Fruit fly (Drosophila melanogaster) whole organism, prepupa: Measurements from ENCODE around the gene CG5846.
A peak's percentile ranks its signal among the peaks of the same experiment; 100 is the strongest.

Source experiments
- Blimp-1 ChIP-seq: fragments of 200-800 bp; sonication (Bioruptor generic); optimal IDR thresholded peaks from 3 replicates; lab custom pipeline; 2017; ENCODE audit warnings: missing biosample characterization, missing genetic modification characterization, mild to moderate bottlenecking, moderate library complexity, missing genetic modification reagents
- CG10669 ChIP-seq: fragments of 200-800 bp; sonication (Bioruptor generic); optimal IDR thresholded peaks from 3 replicates; lab custom pipeline; 2018; ENCODE audit warnings: missing biosample characterization, mild to moderate bottlenecking, missing genetic modification characterization, moderate library complexity
- CG11294 ChIP-seq: fragments of 200-800 bp; sonication (Bioruptor generic); IDR thresholded peaks from 2 replicates; pipeline ENCODE4 v1.3.6; 2022; ENCODE audit warnings: missing biosample characterization, missing genetic modification characterization
- CG11762 ChIP-seq: fragments of 200-800 bp; sonication (Bioruptor generic); optimal IDR thresholded peaks from 3 replicates; lab custom pipeline; 2016; ENCODE audit warnings: missing biosample characterization, missing genetic modification characterization; ENCODE audit not compliant: insufficient read depth
- CG15336 ChIP-seq: fragments of 200-800 bp; sonication (Bioruptor generic); IDR thresholded peaks from 2 replicates; pipeline ENCODE4 v1.3.6; 2022; ENCODE audit warnings: missing biosample characterization, missing genetic modification characterization
- CG1621 ChIP-seq: fragments of 200-800 bp; sonication (Bioruptor generic); optimal IDR thresholded peaks from 3 replicates; lab custom pipeline; 2018; ENCODE audit warnings: missing biosample characterization, mild to moderate bottlenecking, missing genetic modification characterization
- CG16779 ChIP-seq: fragments of 200-800 bp; sonication (Bioruptor generic); optimal IDR thresholded peaks from 3 replicates; lab custom pipeline; 2017; ENCODE audit warnings: missing biosample characterization, mild to moderate bottlenecking, missing genetic modification characterization
- CG3032 ChIP-seq: fragments of 200-800 bp; optimal IDR thresholded peaks from 2 replicates; lab custom pipeline; 2019; ENCODE audit warnings: missing biosample characterization, mild to moderate bottlenecking, missing genetic modification characterization, moderate library complexity
- CG31627 ChIP-seq: fragments of 200-800 bp; sonication (Bioruptor generic); optimal IDR thresholded peaks from 3 replicates; lab custom pipeline; 2016; ENCODE audit warnings: missing biosample characterization, missing genetic modification characterization
- CG32006 ChIP-seq: fragments of 200-800 bp; sonication (Bioruptor generic); optimal IDR thresholded peaks from 3 replicates; lab custom pipeline; 2017; ENCODE audit warnings: missing biosample characterization, mild to moderate bottlenecking, missing genetic modification characterization
- CG4318 ChIP-seq: fragments of 200-800 bp; sonication (Bioruptor generic); optimal IDR thresholded peaks from 3 replicates; lab custom pipeline; 2017; ENCODE audit warnings: missing biosample characterization, mild to moderate bottlenecking, missing genetic modification characterization
- CG6276 ChIP-seq: fragments of 200-800 bp; sonication (Bioruptor generic); optimal IDR thresholded peaks from 2 replicates; lab custom pipeline; 2017; ENCODE audit warnings: missing biosample characterization, mild to moderate bottlenecking, missing genetic modification characterization
- CG6792 ChIP-seq: fragments of 200-800 bp; sonication (Bioruptor generic); optimal IDR thresholded peaks from 3 replicates; lab custom pipeline; 2016; ENCODE audit warnings: missing biosample characterization, missing genetic modification characterization
- CG6808 ChIP-seq: fragments of 200-800 bp; sonication (Bioruptor generic); optimal IDR thresholded peaks from 3 replicates; lab custom pipeline; 2017; ENCODE audit warnings: missing biosample characterization, missing genetic modification characterization, mild to moderate bottlenecking, moderate library complexity, missing genetic modification reagents
- CG7368 ChIP-seq: fragments of 200-800 bp; sonication (Bioruptor generic); optimal IDR thresholded peaks from 3 replicates; lab custom pipeline; 2016; ENCODE audit warnings: missing biosample characterization, missing genetic modification characterization
- CG8119 ChIP-seq: fragments of 200-800 bp; sonication (Bioruptor generic); IDR thresholded peaks from 3 replicates; pipeline ENCODE4 v1.3.6; 2022; ENCODE audit warnings: missing biosample characterization, missing genetic modification characterization
- CG8632 ChIP-seq: fragments of 200-800 bp; sonication (Bioruptor generic); optimal IDR thresholded peaks from 3 replicates; lab custom pipeline; 2016; ENCODE audit warnings: missing biosample characterization, missing genetic modification characterization
- CG9139 ChIP-seq: fragments of 200-800 bp; sonication (Bioruptor generic); optimal IDR thresholded peaks from 3 replicates; lab custom pipeline; 2017; ENCODE audit warnings: missing biosample characterization, mild to moderate bottlenecking, missing genetic modification characterization
- Eip75B ChIP-seq: fragments of 200-800 bp; sonication (Bioruptor generic); optimal IDR thresholded peaks from 3 replicates; lab custom pipeline; 2016; ENCODE audit warnings: missing biosample characterization, missing genetic modification characterization
- Eip78C ChIP-seq: fragments of 200-800 bp; sonication (Bioruptor generic); peaks from one replicate; lab custom pipeline; 2016; ENCODE audit warnings: missing biosample characterization, missing genetic modification characterization
- Eip93F ChIP-seq: fragments of 200-800 bp; sonication (Bioruptor generic); optimal IDR thresholded peaks from 2 replicates; lab custom pipeline; 2016; ENCODE audit warnings: missing biosample characterization, mild to moderate bottlenecking, missing genetic modification characterization
- Ets96B ChIP-seq: fragments of 200-800 bp; optimal IDR thresholded peaks from 2 replicates; lab custom pipeline; 2019; ENCODE audit warnings: missing biosample characterization, mild to moderate bottlenecking, missing genetic modification characterization, moderate library complexity
- Gug ChIP-seq: fragments of 200-800 bp; sonication (Bioruptor generic); IDR thresholded peaks from 2 replicates; pipeline ENCODE4 v1.3.6; 2022; ENCODE audit warnings: missing biosample characterization, missing genetic modification characterization
- Hr38 ChIP-seq: sonication (Bioruptor generic); optimal IDR thresholded peaks from 2 replicates; lab custom pipeline; 2016; ENCODE audit warnings: missing biosample characterization, missing genetic modification characterization
- Hr39 ChIP-seq: fragments of 200-800 bp; sonication (Bioruptor generic); optimal IDR thresholded peaks from 2 replicates; lab custom pipeline; 2016; ENCODE audit warnings: missing biosample characterization, missing genetic modification characterization
- Lpt ChIP-seq: fragments of 200-800 bp; sonication (Bioruptor generic); optimal IDR thresholded peaks from 3 replicates; lab custom pipeline; 2016; ENCODE audit warnings: missing biosample characterization, missing genetic modification characterization
- Sox14 ChIP-seq: fragments of 200-800 bp; sonication (Bioruptor generic); optimal IDR thresholded peaks from 3 replicates; lab custom pipeline; 2016; ENCODE audit warnings: missing biosample characterization, missing genetic modification characterization
- Sox15 ChIP-seq: fragments of 200-800 bp; sonication (Bioruptor generic); optimal IDR thresholded peaks from 3 replicates; lab custom pipeline; 2016; ENCODE audit warnings: missing biosample characterization, missing genetic modification characterization
- acj6 ChIP-seq: fragments of 200-800 bp; sonication (Bioruptor generic); optimal IDR thresholded peaks from 3 replicates; lab custom pipeline; 2016; ENCODE audit warnings: missing biosample characterization, missing genetic modification characterization
- cyc ChIP-seq: fragments of 200-800 bp; sonication (Bioruptor generic); optimal IDR thresholded peaks from 3 replicates; lab custom pipeline; 2016; ENCODE audit warnings: missing biosample characterization, missing genetic modification characterization
- dac ChIP-seq: fragments of 200-800 bp; sonication (Bioruptor generic); optimal IDR thresholded peaks from 2 replicates; lab custom pipeline; 2017; ENCODE audit warnings: missing biosample characterization, mild to moderate bottlenecking, missing genetic modification characterization
- dsx ChIP-seq: fragments of 200-800 bp; optimal IDR thresholded peaks from 3 replicates; lab custom pipeline; 2019; ENCODE audit warnings: missing biosample characterization, mild to moderate bottlenecking, missing genetic modification characterization, moderate library complexity; ENCODE audit not compliant: poor library complexity, severe bottlenecking
- eg ChIP-seq: fragments of 200-800 bp; sonication (Bioruptor generic); IDR thresholded peaks from 3 replicates; pipeline ENCODE4 v1.3.6; 2022; ENCODE audit warnings: missing biosample characterization, missing genetic modification characterization
- fkh ChIP-seq: fragments of 200-800 bp; sonication (Bioruptor generic); optimal IDR thresholded peaks from 3 replicates; lab custom pipeline; 2017; ENCODE audit warnings: missing biosample characterization, mild to moderate bottlenecking, missing genetic modification characterization, moderate library complexity
- lz ChIP-seq: fragments of 200-800 bp; sonication (Bioruptor generic); optimal IDR thresholded peaks from 3 replicates; lab custom pipeline; 2016; ENCODE audit warnings: missing biosample characterization, missing genetic modification characterization
- net ChIP-seq: fragments of 200-800 bp; sonication (Bioruptor generic); optimal IDR thresholded peaks from 3 replicates; lab custom pipeline; 2016; ENCODE audit warnings: missing biosample characterization, missing genetic modification characterization
- pdm3 ChIP-seq: fragments of 200-800 bp; sonication (Bioruptor generic); optimal IDR thresholded peaks from 3 replicates; lab custom pipeline; 2016; ENCODE audit warnings: missing biosample characterization, missing genetic modification characterization
- salr ChIP-seq, 2 experiments: fragments of 200-800 bp; sonication (Bioruptor generic); optimal IDR thresholded peaks; 3 replicates each; lab custom pipeline; 2016 to 2018; ENCODE audit warnings: missing biosample characterization in 2 of 2, missing genetic modification characterization in 2 of 2, mild to moderate bottlenecking in 1 of 2
- spab ChIP-seq: fragments of 200-800 bp; sonication (Bioruptor generic); optimal IDR thresholded peaks from 2 replicates; lab custom pipeline; 2017; ENCODE audit warnings: missing biosample characterization, mild to moderate bottlenecking, missing genetic modification characterization, missing genetic modification reagents
- ss ChIP-seq, 2 experiments: fragments of 200-800 bp; sonication (Bioruptor generic); optimal IDR thresholded peaks; 2 replicates in 1 of 2; 3 replicates in 1 of 2; lab custom pipeline; 2017 to 2018; ENCODE audit warnings: mild to moderate bottlenecking in 2 of 2, missing biosample characterization in 2 of 2, missing genetic modification characterization in 2 of 2, moderate library complexity in 1 of 2
- topi ChIP-seq: fragments of 200-800 bp; sonication (Bioruptor generic); optimal IDR thresholded peaks from 3 replicates; lab custom pipeline; 2016; ENCODE audit warnings: missing biosample characterization, missing genetic modification characterization
- vri ChIP-seq: fragments of 200-800 bp; sonication (Bioruptor generic); optimal IDR thresholded peaks from 3 replicates; lab custom pipeline; 2016; ENCODE audit warnings: missing biosample characterization, mild to moderate bottlenecking, missing genetic modification characterization

Gene CG5846

DNA sequence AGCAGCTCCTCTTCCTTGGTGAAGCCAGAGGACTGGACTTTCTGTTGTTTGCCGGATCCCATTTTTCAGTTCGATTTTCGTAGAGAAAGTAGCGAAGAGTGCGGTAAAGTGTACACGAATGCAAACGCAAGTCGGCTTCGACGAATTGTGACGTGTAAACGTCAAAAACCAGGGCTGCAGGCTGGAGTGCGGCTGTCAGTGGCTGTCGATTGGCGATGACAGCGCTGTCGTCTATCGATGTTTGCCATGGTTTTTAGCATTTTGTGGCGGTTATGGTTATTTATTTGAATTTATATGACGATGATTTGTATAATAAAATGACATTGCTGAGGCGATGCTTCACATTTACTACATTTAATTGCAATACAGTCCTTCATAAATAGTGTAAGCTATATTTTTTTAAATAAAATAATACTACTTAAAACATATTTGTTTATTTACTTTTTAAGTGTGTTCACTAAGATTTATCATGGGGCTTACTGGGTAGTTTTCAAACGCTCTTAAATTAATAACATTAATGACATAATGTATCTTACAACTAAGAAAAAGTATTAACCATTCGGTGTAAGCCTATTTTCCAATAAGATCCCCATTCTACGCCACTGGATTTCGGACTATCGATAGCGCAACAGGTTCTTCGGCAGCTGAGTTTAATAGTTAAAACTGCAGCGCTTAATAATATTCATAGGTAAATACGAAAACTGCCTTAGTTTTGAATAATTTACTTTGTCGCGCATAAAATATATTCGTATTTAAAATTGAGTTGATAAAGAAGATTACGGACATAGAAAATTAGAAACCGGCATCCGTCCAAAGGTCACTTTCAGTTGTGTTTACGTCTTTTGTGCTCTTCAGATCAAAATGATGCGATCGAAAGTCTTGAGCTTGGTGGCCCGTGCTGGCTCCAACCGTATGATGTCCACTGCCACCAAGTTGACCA is 38.7 kb downstream of the CG5846 start, which contains the start of the genes CG5885 and CG4598 (continued):
- TF ChIP-seq CG16779 (peak; percentile 80), dsx (peak; percentile 35), pdm3 (GFP tag; lab: Kevin White, UChicago) (peak; percentile 78), net (GFP tag; lab: Kevin White, UChicago) (peak; percentile 87), cyc (GFP tag; lab: Kevin White, UChicago) (peak; percentile 55), Gug (GFP tag; lab: Robert Waterston, UW) (peak; percentile 46), CG32006 (GFP tag; lab: Kevin White, UChicago) (peak; percentile 73), CG9139 (GFP tag; lab: Kevin White, UChicago) (peak; percentile 85), fkh (GFP tag; lab: Kevin White, UChicago) (peak; percentile 45), Eip78C (GFP tag; lab: Kevin White, UChicago) (peak; percentile 84), CG11762 (GFP tag; lab: Kevin White, UChicago) (peak; percentile 47), spab (GFP tag; lab: Kevin White, UChicago) (peak; percentile 64), Blimp-1 (GFP tag; lab: Kevin White, UChicago) (peak; percentile 50), CG7368 (GFP tag; lab: Kevin White, UChicago) (peak; percentile 50), Lpt (GFP tag; lab: Kevin White, UChicago) (peak; percentile 68), lz (GFP tag; lab: Kevin White, UChicago) (peak; percentile 77), acj6 (peak; percentile 76), CG3032 (tag; lab: Kevin White, UChicago) (peak; percentile 63), salr (GFP tag; optimal IDR thresholded peaks at IDR 0.05; lab: Kevin White, UChicago) (peak in 1 of 2 experiments; percentile 79), Eip93F (GFP tag; lab: Kevin White, UChicago) (peak; percentile 88), Eip75B (GFP tag; lab: Kevin White, UChicago) (peak; percentile 75), CG6276 (GFP tag; lab: Kevin White, UChicago) (peak; percentile 90), vri (peak; percentile 54), CG8632 (GFP tag; lab: Kevin White, UChicago) (peak; percentile 62), Hr38 (GFP tag; lab: Kevin White, UChicago) (peak; percentile 7), Ets96B (tag; lab: Kevin White, UChicago) (peak; percentile 58), Sox14 (GFP tag; lab: Kevin White, UChicago) (peak; percentile 67), topi (GFP tag; lab: Kevin White, UChicago) (peak; percentile 46), CG11294 (peak; percentile 29; the same call in 1 of the 2 replicates), CG4318 (GFP tag; lab: Kevin White, UChicago) (peak; percentile 8)

DNA sequence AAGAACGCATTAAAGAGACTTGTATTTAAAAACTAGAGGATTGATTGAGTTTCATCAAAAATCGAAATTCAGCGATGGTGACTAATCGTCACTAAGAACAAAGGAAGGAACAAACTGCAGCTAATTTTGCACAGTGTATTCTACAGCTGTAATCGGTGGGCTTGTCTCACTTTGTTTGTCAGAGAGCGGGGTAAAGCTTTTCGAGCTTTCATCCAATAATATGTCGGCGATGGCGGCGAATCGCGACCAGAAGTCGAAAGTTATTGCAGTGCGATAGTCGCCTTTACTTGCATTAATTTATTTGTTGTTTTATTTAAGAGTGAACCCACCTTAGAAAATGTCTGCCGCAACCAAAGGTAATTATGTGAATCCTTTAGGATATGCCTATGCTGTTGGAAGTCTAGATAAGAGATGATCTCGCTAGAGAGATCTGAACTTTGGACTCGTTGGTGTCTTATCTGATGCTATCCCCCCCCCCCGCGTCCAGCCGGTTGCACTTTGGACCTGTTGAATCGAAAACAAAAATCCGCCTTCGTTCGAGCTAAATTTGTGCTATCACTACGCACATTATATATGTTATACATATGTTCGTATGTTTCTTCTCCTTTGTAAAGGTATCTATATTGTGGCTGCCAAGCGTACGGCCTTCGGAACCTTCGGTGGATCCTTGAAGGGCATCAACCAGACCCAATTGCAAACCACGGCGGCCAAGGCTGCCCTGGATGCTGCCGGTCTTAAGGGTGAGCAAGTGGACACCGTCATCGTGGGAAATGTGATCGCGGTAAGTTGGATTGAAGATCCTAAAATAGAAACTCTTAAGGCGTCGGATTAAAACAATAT is 41.8 kb downstream of the CG5846 start, which contains the start of gene yip2:
yip2 (plus strand) TSS at position 243 of the 840 bp plus-strand sequence.
- TF ChIP-seq eg (GFP tag; lab: Robert Waterston, UW) (peak; percentile 91), dac (GFP tag; lab: Kevin White, UChicago) (peak; percentile 75), Lpt (GFP tag; lab: Kevin White, UChicago) (peak; percentile 95), Sox14 (GFP tag; lab: Kevin White, UChicago) (peak; percentile 93), CG31627 (peak; percentile 54), CG6792 (GFP tag; lab: Kevin White, UChicago) (peak; percentile 61), spab (GFP tag; lab: Kevin White, UChicago) (peak; percentile 99), CG32006 (GFP tag; lab: Kevin White, UChicago) (peak; percentile 80), CG6808 (GFP tag; lab: Kevin White, UChicago) (peak; percentile 99), CG11762 (GFP tag; lab: Kevin White, UChicago) (peak; percentile 93), Hr38 (GFP tag; lab: Kevin White, UChicago) (peak; percentile 67), lz (GFP tag; lab: Kevin White, UChicago) (peak; percentile 66), Gug (GFP tag; lab: Robert Waterston, UW) (peak; percentile 73), CG1621 (tag; lab: Kevin White, UChicago) (peak; percentile 96), CG8119 (GFP tag; lab: Robert Waterston, UW) (peak; percentile 97), CG10669 (GFP tag; lab: Kevin White, UChicago) (peak; percentile 98), CG15336 (GFP tag; lab: Robert Waterston, UW) (peak; percentile 94), fkh (GFP tag; lab: Kevin White, UChicago) (peak; percentile 61), Hr39 (peak; percentile 43), Ets96B (tag; lab: Kevin White, UChicago) (peak; percentile 87), ss (GFP tag; optimal IDR thresholded peaks at IDR 0.05; lab: Kevin White, UChicago) (peak; percentile 100), topi (GFP tag; lab: Kevin White, UChicago) (peak; percentile 82), Sox15 (GFP tag; lab: Kevin White, UChicago) (no peak), net (GFP tag; lab: Kevin White, UChicago) (peak; percentile 98), cyc (GFP tag; lab: Kevin White, UChicago) (peak; percentile 57), CG11294 (peak; percentile 10; the same call in 1 of the 2 replicates), CG7368 (GFP tag; lab: Kevin White, UChicago) (peak; percentile 96)
